Worm (Caenorhabditis elegans) whole organism, young adult: ENCODE measurements around the gene T21B4.15.

Experiments used
- B0035.1 ChIP-seq: sonication (generic microtip); optimal IDR thresholded peaks from 2 replicates; lab custom pipeline; 2016; ENCODE audit warnings: missing genetic modification characterization, mild to moderate bottlenecking, missing compliant biosample characterization, missing genotype, missing genetic modification reagents
- C06A6.2 ChIP-seq: fragments of 200-800 bp; sonication (Bioruptor generic); conservative IDR thresholded peaks from 2 replicates; pipeline ENCODE4 v1.3.6; 2022; ENCODE audit warnings: missing genetic modification characterization, missing compliant biosample characterization
- D2030.7 ChIP-seq: fragments of 200-800 bp; sonication (Bioruptor generic); IDR thresholded peaks from 2 replicates; pipeline ENCODE4 v1.3.6; 2022; ENCODE audit warnings: missing genetic modification reagents, missing genetic modification characterization, missing compliant biosample characterization
- F33H1.4 ChIP-seq: fragments of 200-800 bp; sonication (Bioruptor generic); IDR thresholded peaks from 2 replicates; pipeline ENCODE4 v1.3.6; 2022; ENCODE audit warnings: missing genetic modification reagents, missing genetic modification characterization, missing compliant biosample characterization
- F37B4.10 ChIP-seq: fragments of 200-800 bp; sonication (Bioruptor generic); IDR thresholded peaks from 2 replicates; pipeline ENCODE4 v1.3.6; 2022; ENCODE audit warnings: missing genetic modification characterization, missing compliant biosample characterization
- F49E8.2 ChIP-seq: sonication (generic microtip); optimal IDR thresholded peaks from 3 replicates; lab custom pipeline; 2017; ENCODE audit warnings: missing genetic modification characterization, mild to moderate bottlenecking, missing compliant biosample characterization, antibody characterized with exemption, moderate library complexity; ENCODE audit not compliant: insufficient read depth
- F57A8.1 ChIP-seq: fragments of 200-800 bp; sonication (Bioruptor generic); optimal IDR thresholded peaks from 2 replicates; lab custom pipeline; 2018; ENCODE audit warnings: mild to moderate bottlenecking, missing genetic modification characterization, moderate library complexity, missing compliant biosample characterization
- F57C9.4 ChIP-seq: sonication (generic microtip); optimal IDR thresholded peaks from 2 replicates; lab custom pipeline; 2017; ENCODE audit warnings: mild to moderate bottlenecking, missing genetic modification characterization, missing compliant biosample characterization
- K12H6.12 ChIP-seq: fragments of 200-800 bp; sonication (Bioruptor generic); optimal IDR thresholded peaks from 2 replicates; lab custom pipeline; 2018; ENCODE audit warnings: mild to moderate bottlenecking, missing genetic modification characterization, missing compliant biosample characterization
- Y95B8A.8 ChIP-seq: fragments of 200-800 bp; sonication (Bioruptor generic); IDR thresholded peaks from 2 replicates; pipeline ENCODE4 v1.3.6; 2022; ENCODE audit warnings: missing genetic modification reagents, missing genetic modification characterization, missing compliant biosample characterization
- ZK185.1 ChIP-seq: sonication (generic microtip); optimal IDR thresholded peaks from 2 replicates; lab custom pipeline; 2016; ENCODE audit warnings: mild to moderate bottlenecking, missing genetic modification characterization, missing compliant biosample characterization; ENCODE audit not compliant: poor library complexity, severe bottlenecking
- athp-1 ChIP-seq: sonication (generic microtip); optimal IDR thresholded peaks from 2 replicates; lab custom pipeline; 2017; ENCODE audit warnings: mild to moderate bottlenecking, missing genetic modification characterization, missing compliant biosample characterization
- attf-3 ChIP-seq: fragments of 200-800 bp; sonication (Bioruptor generic); conservative IDR thresholded peaks from 2 replicates; pipeline ENCODE4 v1.3.6; 2022; ENCODE audit warnings: missing genetic modification reagents, missing genetic modification characterization, missing compliant biosample characterization
- bed-1 ChIP-seq: fragments of 200-800 bp; sonication (Bioruptor generic); IDR thresholded peaks from 2 replicates; pipeline ENCODE4 v1.3.6; 2022; ENCODE audit warnings: missing genetic modification reagents, missing genetic modification characterization, missing compliant biosample characterization
- cebp-1 ChIP-seq, 2 experiments: fragments of 200-800 bp in 1 of 2; sonication (Bioruptor generic) in 1 of 2; sonication (generic microtip) in 1 of 2; IDR thresholded peaks in 1 of 2; optimal IDR thresholded peaks in 1 of 2; 2 replicates each; pipeline versions ENCODE4 v1.3.6 to Lab custom; 2017 to 2022; ENCODE audit warnings: missing compliant biosample characterization in 2 of 2, missing genetic modification characterization in 2 of 2, mild to moderate bottlenecking in 1 of 2, missing genetic modification reagents in 1 of 2, moderate library complexity in 1 of 2
- ceh-58 ChIP-seq: fragments of 200-800 bp; sonication (Bioruptor generic); IDR thresholded peaks from 2 replicates; pipeline ENCODE4 v1.3.6; 2022; ENCODE audit warnings: missing genetic modification characterization, missing compliant biosample characterization
- ceh-79 ChIP-seq: sonication (generic microtip); optimal IDR thresholded peaks from 2 replicates; lab custom pipeline; 2017; ENCODE audit warnings: mild to moderate bottlenecking, missing genetic modification characterization, missing compliant biosample characterization
- chd-7 ChIP-seq: sonication (generic microtip); optimal IDR thresholded peaks from 2 replicates; lab custom pipeline; 2016; ENCODE audit warnings: mild to moderate bottlenecking, missing genetic modification characterization, moderate library complexity, missing compliant biosample characterization
- egl-44 ChIP-seq: fragments of 200-800 bp; sonication (Bioruptor generic); IDR thresholded peaks from 2 replicates; pipeline ENCODE4 v1.3.6; 2022; ENCODE audit warnings: missing genetic modification reagents, missing genetic modification characterization, missing compliant biosample characterization
- ets-4 ChIP-seq: fragments of 200-800 bp; sonication (Bioruptor generic); optimal IDR thresholded peaks from 2 replicates; lab custom pipeline; 2018; ENCODE audit warnings: mild to moderate bottlenecking, missing genetic modification characterization, missing compliant biosample characterization
- hlh-26 ChIP-seq: fragments of 200-800 bp; sonication (Bioruptor generic); conservative IDR thresholded peaks from 2 replicates; pipeline ENCODE4 v1.3.6; 2022; ENCODE audit warnings: missing genetic modification reagents, missing genetic modification characterization, missing compliant biosample characterization
- hmg-1.2 ChIP-seq: fragments of 200-800 bp; sonication (Bioruptor generic); IDR thresholded peaks from 2 replicates; pipeline ENCODE4 v1.3.6; 2022; ENCODE audit warnings: missing genetic modification reagents, missing genetic modification characterization, missing compliant biosample characterization
- lin-40 ChIP-seq: sonication (generic microtip); optimal IDR thresholded peaks from 2 replicates; lab custom pipeline; 2016; ENCODE audit warnings: missing genetic modification characterization, mild to moderate bottlenecking, missing compliant biosample characterization, missing genotype, missing genetic modification reagents
- madf-10 ChIP-seq: sonication (generic microtip); optimal IDR thresholded peaks from 2 replicates; lab custom pipeline; 2016; ENCODE audit warnings: mild to moderate bottlenecking, missing genetic modification characterization, missing compliant biosample characterization
- nfya-2 ChIP-seq: fragments of 200-800 bp; sonication (Bioruptor generic); IDR thresholded peaks from 2 replicates; pipeline ENCODE4 v1.3.6; 2022; ENCODE audit warnings: missing genetic modification reagents, missing genetic modification characterization, missing compliant biosample characterization
- nfyb-1 ChIP-seq: fragments of 200-800 bp; sonication (Bioruptor generic); IDR thresholded peaks from 2 replicates; pipeline ENCODE4 v1.3.6; 2022; ENCODE audit warnings: missing genetic modification reagents, missing genetic modification characterization, missing compliant biosample characterization
- nhr-179 ChIP-seq: sonication (generic microtip); optimal IDR thresholded peaks from 2 replicates; lab custom pipeline; 2016; ENCODE audit warnings: mild to moderate bottlenecking, missing genetic modification characterization, missing compliant biosample characterization
- rpc-1 ChIP-seq, 2 experiments: fragments of 150-350 bp in 1 of 2; sonication (generic microtip) in 1 of 2; optimal IDR thresholded peaks; 2 replicates each; lab custom pipeline; 2014 to 2018; ENCODE audit warnings: missing biosample characterization in 1 of 2, missing genetic modification characterization in 1 of 2, missing genetic modification reagents in 1 of 2, missing genotype in 1 of 2
- sdz-38 ChIP-seq: sonication (generic microtip); optimal IDR thresholded peaks from 2 replicates; lab custom pipeline; 2016; ENCODE audit warnings: missing genotype, missing genetic modification characterization, missing compliant biosample characterization
- snpc-4 ChIP-seq, 5 experiments: fragments of 150-350 bp in 1 of 5; sonication (generic microtip) in 4 of 5; optimal IDR thresholded peaks; 2 replicates each; lab custom pipeline; 2014 to 2018; ENCODE audit warnings: missing genetic modification characterization in 5 of 5, missing biosample characterization in 3 of 5, antibody characterized with exemption in 2 of 5, mild to moderate bottlenecking in 2 of 5, missing compliant biosample characterization in 2 of 5, missing genotype in 2 of 5, moderate library complexity in 2 of 5, missing genetic modification reagents in 1 of 5
- somi-1 ChIP-seq: fragments of 200-800 bp; sonication (Bioruptor generic); optimal IDR thresholded peaks from 2 replicates; lab custom pipeline; 2018; ENCODE audit warnings: mild to moderate bottlenecking, missing genetic modification characterization, missing compliant biosample characterization
- sptf-2 ChIP-seq: fragments of 200-800 bp; sonication (Bioruptor generic); optimal IDR thresholded peaks from 2 replicates; lab custom pipeline; 2018; ENCODE audit warnings: mild to moderate bottlenecking, missing genetic modification characterization, missing compliant biosample characterization
- ztf-22 ChIP-seq: fragments of 200-800 bp; sonication (Bioruptor generic); optimal IDR thresholded peaks from 2 replicates; lab custom pipeline; 2018; ENCODE audit warnings: mild to moderate bottlenecking, missing genetic modification characterization, moderate library complexity, missing compliant biosample characterization
- ztf-28 ChIP-seq: fragments of 200-800 bp; sonication (Bioruptor generic); IDR thresholded peaks from 2 replicates; pipeline ENCODE4 v1.3.6; 2022; ENCODE audit warnings: missing genetic modification reagents, missing genetic modification characterization, missing compliant biosample characterization

Gene T21B4.15

DNA sequence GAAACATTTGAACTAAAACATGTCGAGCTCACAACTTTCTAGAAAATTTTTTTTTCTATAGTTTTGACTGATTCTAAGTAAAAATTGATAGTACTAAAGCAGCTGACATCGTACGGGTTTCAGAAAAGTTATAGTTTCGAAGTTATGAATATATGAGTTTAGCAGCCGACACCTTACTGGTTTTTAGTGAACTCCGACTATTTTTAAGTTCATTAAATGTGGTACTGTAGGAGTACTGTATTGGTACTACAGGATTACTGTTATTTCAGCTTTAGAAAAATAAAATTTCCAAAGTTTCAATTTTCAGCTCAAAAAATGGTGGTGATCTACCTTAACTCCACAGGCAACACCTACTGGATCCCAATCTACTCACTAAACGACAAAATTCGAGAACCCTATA lies 24.4 kb upstream of the T21B4.15 start, which contains the start of gene sre-37 (continued):
- TF ChIP-seq cebp-1 (GFP tag; IDR thresholded peaks at IDR 0.05; lab: Robert Waterston, UW) (no peak), cebp-1 (tag; optimal IDR thresholded peaks at IDR 0.05; lab: Kevin White, UChicago) (no peak), F33H1.4 (GFP tag; lab: Robert Waterston, UW) (no peak), K12H6.12 (tag; lab: Kevin White, UChicago) (no peak), ets-4 (GFP tag; lab: Kevin White, UChicago) (no peak)
- TF ChIP-seq, all 124 proteins: peak for 0

DNA sequence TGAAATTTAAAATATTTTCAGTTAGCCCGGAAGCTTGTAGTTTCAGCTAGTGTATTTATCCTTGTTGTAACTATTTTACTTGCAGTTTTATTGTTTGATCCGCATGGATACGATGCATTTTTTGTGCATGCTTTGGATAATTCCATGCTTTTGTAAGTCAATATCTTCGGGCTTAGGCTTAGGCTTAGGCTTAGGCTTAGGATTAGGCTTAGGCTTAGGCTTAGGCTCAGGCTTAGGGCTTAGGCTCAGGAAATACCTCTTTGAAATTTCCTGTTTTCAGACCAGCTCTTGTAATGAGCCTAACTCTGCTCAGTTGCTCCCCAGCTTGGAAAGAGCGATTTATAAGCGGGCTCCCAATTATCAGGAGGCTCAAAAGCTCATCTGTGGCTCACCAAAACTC lies 23.0 kb upstream of the T21B4.15 start, which contains the start of gene srg-16:
TSS of gene srg-16 (plus strand) at position 87 of the 400 bp plus-strand sequence.
- TF ChIP-seq F49E8.2 (no peak), nhr-179 (no peak), ceh-58 (GFP tag; lab: Robert Waterston, UW) (no peak), C06A6.2 (GFP tag; lab: Robert Waterston, UW) (no peak), somi-1 (GFP tag; lab: Kevin White, UChicago) (no peak), madf-10 (tag; lab: Kevin White, UChicago) (no peak), snpc-4 (GFP tag; optimal IDR thresholded peaks at IDR 0.05; lab: Kevin White, UChicago) (no peak), snpc-4 (tag; optimal IDR thresholded peaks at IDR 0.05; lab: Kevin White, UChicago) (no peak), sdz-38 (tag; lab: Kevin White, UChicago) (no peak), F57A8.1 (GFP tag; lab: Kevin White, UChicago) (no peak), sptf-2 (GFP tag; lab: Kevin White, UChicago) (no peak), bed-1 (no peak)

DNA sequence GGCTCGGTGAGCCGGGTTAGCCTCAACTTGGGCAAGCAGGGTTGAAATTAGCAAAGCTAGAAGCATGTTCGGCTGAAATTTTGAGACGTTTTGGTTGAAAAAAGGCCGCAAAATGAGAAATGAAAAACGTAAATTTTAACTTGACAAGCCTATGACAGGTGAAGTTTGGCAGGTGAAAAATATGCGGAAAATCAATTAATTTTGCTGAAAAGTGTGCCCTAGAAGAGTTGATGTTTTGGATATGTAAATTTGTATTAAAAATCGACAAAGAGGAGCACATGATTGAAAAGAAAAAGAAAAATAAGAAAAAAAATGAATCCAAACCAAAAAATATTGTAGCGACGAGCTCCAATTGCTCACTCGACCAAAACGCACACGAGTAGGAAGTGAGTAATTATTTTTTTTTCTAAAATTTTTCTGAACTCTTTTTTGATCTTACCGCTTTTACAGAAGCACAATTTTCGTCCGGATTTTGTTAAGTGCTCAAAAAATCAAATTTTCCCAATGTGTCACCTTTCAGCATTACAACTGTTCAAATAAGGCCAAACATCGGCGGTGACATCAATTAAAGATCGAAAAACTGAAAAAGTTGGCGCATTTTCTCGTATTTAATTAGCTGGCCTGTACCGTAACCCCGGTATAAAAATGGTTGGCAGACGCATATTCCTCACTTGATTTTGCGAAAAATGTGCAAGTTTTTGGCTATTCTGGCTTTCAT lies 18.7 kb upstream of the T21B4.15 start, which contains the start of the genes F15A4.5 and phat-8:
TSS of gene F15A4.5 (minus strand) at position 101 of the 718 bp plus-strand sequence.
TSS of gene phat-8 (plus strand) at position 668 of the 718 bp plus-strand sequence.
- TF ChIP-seq Y95B8A.8 (no peak), F57C9.4 (tag; lab: Kevin White, UChicago) (no peak), hlh-26 (no peak), chd-7 (tag; lab: Kevin White, UChicago) (no peak), ceh-58 (GFP tag; lab: Robert Waterston, UW) (no peak), ZK185.1 (tag; lab: Kevin White, UChicago) (no peak), attf-3 (GFP tag; lab: Robert Waterston, UW) (no peak), cebp-1 (GFP tag; IDR thresholded peaks at IDR 0.05; lab: Robert Waterston, UW) (no peak), cebp-1 (tag; optimal IDR thresholded peaks at IDR 0.05; lab: Kevin White, UChicago) (no peak)

DNA sequence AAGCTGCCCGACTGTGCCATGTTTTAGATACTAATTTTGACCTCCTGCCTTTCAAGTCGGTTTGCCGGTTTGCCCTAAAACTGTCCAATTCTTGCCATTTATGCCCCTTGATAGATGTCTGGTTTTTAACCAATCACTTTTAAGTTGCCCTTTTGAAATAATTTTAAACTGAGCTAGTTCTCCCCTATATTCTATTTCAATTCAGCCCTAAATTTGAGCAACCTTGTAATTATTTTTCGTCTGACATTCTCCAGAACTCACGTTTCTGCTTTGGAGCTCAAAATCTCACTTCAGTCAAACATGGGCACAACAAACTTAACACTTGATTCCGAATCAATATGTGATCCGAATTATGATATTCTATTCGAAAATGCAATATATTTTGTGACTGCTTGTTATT lies 16.6 kb upstream of the T21B4.15 start, which contains the start of gene srg-17:
TSS of gene srg-17 (plus strand) at position 301 of the 400 bp plus-strand sequence.
- TF ChIP-seq egl-44 (GFP tag; lab: Robert Waterston, UW) = no peak
- no peak for TF ChIP-seq D2030.7 (GFP tag; lab: Robert Waterston, UW)
- TF ChIP-seq ztf-22 (GFP tag; lab: Kevin White, UChicago) = no peak
- TF ChIP-seq athp-1 (tag; lab: Kevin White, UChicago) = no peak
- TF ChIP-seq F37B4.10 (GFP tag; lab: Robert Waterston, UW) = no peak
- no peak for TF ChIP-seq nfya-2 (GFP tag; lab: Robert Waterston, UW)
- TF ChIP-seq ceh-79 (tag; lab: Kevin White, UChicago) = no peak
- TF ChIP-seq nfyb-1 (GFP tag; lab: Robert Waterston, UW) = no peak
- TF ChIP-seq rpc-1 (optimal IDR thresholded peaks at IDR 0.05; lab: Kevin White, UChicago) = no peak
- TF ChIP-seq rpc-1 (tag; optimal IDR thresholded peaks at IDR 0.05; lab: Kevin White, UChicago) = no peak
- TF ChIP-seq ztf-28 = no peak
- TF ChIP-seq B0035.1 (tag; lab: Kevin White, UChicago) = no peak
- TF ChIP-seq lin-40 = no peak
- no peak for TF ChIP-seq hmg-1.2 (GFP tag; lab: Robert Waterston, UW)
- TF ChIP-seq, all 124 proteins: peak for 0
